Worm (Caenorhabditis elegans): ENCODE results near the gene algn-7.

DNA sequence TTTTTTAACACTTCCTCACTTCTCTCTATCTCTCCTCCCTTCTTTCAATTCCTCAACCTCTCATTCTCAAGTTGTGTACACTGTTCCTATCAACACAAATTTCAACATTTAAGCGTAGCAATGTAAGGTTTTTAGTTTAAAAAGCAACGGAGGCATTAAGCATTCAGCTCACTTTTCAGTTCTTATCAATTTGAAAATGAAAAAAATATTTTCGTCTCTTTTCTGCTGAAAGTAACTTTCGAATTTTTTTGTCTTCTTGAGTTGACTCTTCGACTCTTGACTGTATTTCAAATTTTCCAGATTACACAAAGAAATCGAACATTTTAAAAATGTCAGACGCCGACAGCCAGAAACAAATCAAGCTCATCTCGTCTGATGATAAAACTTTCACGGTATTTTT is 10.2 kb downstream of the algn-7 start, which contains the start of gene skr-4:
- no peak for TF ChIP-seq C06A6.2 (GFP tag; conservative IDR thresholded peaks at IDR 0.05)
- TF ChIP-seq hmg-1.2 (GFP tag; IDR thresholded peaks at IDR 0.05), result no peak
- TF ChIP-seq akir-1 (GFP tag; optimal IDR thresholded peaks at IDR 0.05), result no peak
- TF ChIP-seq F52B5.7 (tag; optimal IDR thresholded peaks at IDR 0.05), result no peak
- TF ChIP-seq nhr-90 (tag; optimal IDR thresholded peaks at IDR 0.05), result no peak
- TF ChIP-seq pha-4 (tag; optimal IDR thresholded peaks at IDR 0.05), result no peak
- TF ChIP-seq madf-3 (GFP tag; IDR thresholded peaks at IDR 0.05), result no peak
- TF ChIP-seq nfya-1 (tag; optimal IDR thresholded peaks at IDR 0.05; ENCODE audit: borderline replicate concordance, insufficient read depth), result no peak
- no peak for TF ChIP-seq unc-130 (GFP tag; optimal IDR thresholded peaks at IDR 0.05)
- TF ChIP-seq unc-62 (GFP tag; optimal IDR thresholded peaks at IDR 0.05), result no peak
